Fruit fly (Drosophila melanogaster) whole organism, embryonic: ENCODE results near the gene Spase25.
A peak's percentile ranks its signal among the peaks of the same experiment; 100 is the strongest.

Experiments used
- BEAF-32 ChIP-seq: fragments of 200-800 bp; sonication (Bioruptor generic); optimal IDR thresholded peaks from 3 replicates; lab custom pipeline; 2017; ENCODE audit warnings: missing biosample characterization, missing genetic modification characterization, mild to moderate bottlenecking, moderate library complexity, missing genetic modification reagents
- Bdp1 ChIP-seq: fragments of 200-800 bp; sonication (Bioruptor generic); optimal IDR thresholded peaks from 3 replicates; lab custom pipeline; 2016; ENCODE audit warnings: missing biosample characterization, missing genetic modification characterization
- Bteb2 ChIP-seq: fragments of 200-800 bp; sonication (Bioruptor generic); optimal IDR thresholded peaks from 2 replicates; lab custom pipeline; 2016; ENCODE audit warnings: missing biosample characterization, missing genetic modification characterization
- CG12071 ChIP-seq: fragments of 200-800 bp; sonication (Bioruptor generic); optimal IDR thresholded peaks from 3 replicates; lab custom pipeline; 2018; ENCODE audit warnings: missing biosample characterization, mild to moderate bottlenecking, missing genetic modification characterization
- CG14860 ChIP-seq: fragments of 200-800 bp; sonication (Bioruptor generic); IDR thresholded peaks from 3 replicates; pipeline ENCODE4 v1.3.6; 2022; ENCODE audit warnings: missing biosample characterization, missing genetic modification characterization; ENCODE audit not compliant: partially characterized antibody
- CG14965 ChIP-seq: fragments of 200-800 bp; sonication (Bioruptor generic); optimal IDR thresholded peaks from 2 replicates; lab custom pipeline; 2016; ENCODE audit warnings: missing biosample characterization, missing genetic modification characterization, borderline replicate concordance
- CG17612 ChIP-seq: fragments of 200-800 bp; sonication (Bioruptor generic); IDR thresholded peaks from 2 replicates; pipeline ENCODE4 v1.3.6; 2022; ENCODE audit warnings: missing biosample characterization, missing genetic modification characterization
- CG18262 ChIP-seq: fragments of 200-800 bp; optimal IDR thresholded peaks from 3 replicates; lab custom pipeline; 2019; ENCODE audit warnings: missing biosample characterization, mild to moderate bottlenecking, missing genetic modification characterization, moderate library complexity
- CG2202 ChIP-seq: fragments of 200-800 bp; sonication (Bioruptor generic); optimal IDR thresholded peaks from 2 replicates; lab custom pipeline; 2018; ENCODE audit warnings: missing biosample characterization, mild to moderate bottlenecking, missing genetic modification characterization
- CG31224 ChIP-seq: fragments of 200-800 bp; sonication (Bioruptor generic); IDR thresholded peaks from 2 replicates; pipeline ENCODE4 v1.3.6; 2022; ENCODE audit warnings: missing biosample characterization, missing genetic modification characterization
- CG3281 ChIP-seq: fragments of 200-800 bp; sonication (Bioruptor generic); optimal IDR thresholded peaks from 3 replicates; lab custom pipeline; 2017; ENCODE audit warnings: missing biosample characterization, mild to moderate bottlenecking, missing genetic modification characterization
- CG3847 ChIP-seq: fragments of 200-800 bp; sonication (Bioruptor generic); IDR thresholded peaks from 2 replicates; pipeline ENCODE4 v1.3.6; 2022; ENCODE audit warnings: missing biosample characterization, missing genetic modification characterization
- CG4617 ChIP-seq: fragments of 200-800 bp; sonication (Bioruptor generic); optimal IDR thresholded peaks from 3 replicates; lab custom pipeline; 2016; ENCODE audit warnings: missing biosample characterization, missing genetic modification characterization, borderline replicate concordance
- CG8944 ChIP-seq: fragments of 200-800 bp; sonication (Bioruptor generic); optimal IDR thresholded peaks from 3 replicates; lab custom pipeline; 2016; ENCODE audit warnings: missing biosample characterization, missing genetic modification characterization
- CHES-1-like ChIP-seq: fragments of 200-800 bp; sonication (Bioruptor generic); optimal IDR thresholded peaks from 2 replicates; lab custom pipeline; 2016; ENCODE audit warnings: missing biosample characterization, missing genetic modification characterization
- CTCF ChIP-seq: fragments of 200-800 bp; sonication (Bioruptor generic); optimal IDR thresholded peaks from 2 replicates; lab custom pipeline; 2017; ENCODE audit warnings: missing biosample characterization, mild to moderate bottlenecking, missing genetic modification characterization, moderate library complexity
- D ChIP-seq, 2 experiments: fragments of 200-800 bp in 1 of 2; fragments of >200 bp in 1 of 2; sonication (Bioruptor generic) in 1 of 2; optimal IDR thresholded peaks; 2 replicates in 1 of 2; 3 replicates in 1 of 2; lab custom pipeline; 2017; ENCODE audit warnings: mild to moderate bottlenecking in 1 of 2, missing biosample characterization in 1 of 2, missing genetic modification characterization in 1 of 2, missing genetic modification reagents in 1 of 2
- Ets65A ChIP-seq: fragments of 200-800 bp; sonication (Bioruptor generic); peaks from one replicate; lab custom pipeline; 2016; ENCODE audit warnings: missing biosample characterization, missing genetic modification characterization
- Gug ChIP-seq: fragments of 200-800 bp; sonication (Bioruptor generic); IDR thresholded peaks from 4 replicates; pipeline ENCODE4 v1.3.6; 2022; ENCODE audit warnings: missing biosample characterization, missing genetic modification characterization
- H15 ChIP-seq: fragments of 200-800 bp; sonication (Bioruptor generic); IDR thresholded peaks from 3 replicates; pipeline ENCODE4 v1.3.6; 2022; ENCODE audit warnings: missing biosample characterization, missing genetic modification characterization
- Hr51 ChIP-seq, 2 experiments: fragments of 200-800 bp; sonication (Bioruptor generic); optimal IDR thresholded peaks; 2 replicates in 1 of 2; 3 replicates in 1 of 2; lab custom pipeline; 2016 to 2018; ENCODE audit warnings: missing biosample characterization in 2 of 2, missing genetic modification characterization in 2 of 2, mild to moderate bottlenecking in 1 of 2, moderate library complexity in 1 of 2
- Rfx ChIP-seq: fragments of 200-800 bp; sonication (Bioruptor generic); IDR thresholded peaks from 2 replicates; pipeline ENCODE4 v1.3.6; 2022; ENCODE audit warnings: missing biosample characterization, missing genetic modification characterization
- Sry-β ChIP-seq: fragments of 200-800 bp; sonication (Bioruptor generic); optimal IDR thresholded peaks from 2 replicates; lab custom pipeline; 2018; ENCODE audit warnings: missing biosample characterization, mild to moderate bottlenecking, missing genetic modification characterization, moderate library complexity
- TFAM ChIP-seq: fragments of 200-800 bp; sonication (Bioruptor generic); optimal IDR thresholded peaks from 2 replicates; lab custom pipeline; 2017; ENCODE audit warnings: missing biosample characterization, missing genetic modification characterization, inconsistent platforms
- btn ChIP-seq: fragments of 200-800 bp; sonication (Bioruptor generic); optimal IDR thresholded peaks from 2 replicates; lab custom pipeline; 2016; ENCODE audit warnings: missing biosample characterization, missing genetic modification characterization
- cas ChIP-seq: fragments of 200-800 bp; sonication (Bioruptor generic); IDR thresholded peaks from 2 replicates; pipeline ENCODE4 v1.3.6; 2022; ENCODE audit warnings: missing biosample characterization, missing genetic modification characterization
- cg ChIP-seq: fragments of 200-800 bp; sonication (Bioruptor generic); optimal IDR thresholded peaks from 3 replicates; lab custom pipeline; 2019; ENCODE audit warnings: missing biosample characterization, mild to moderate bottlenecking, missing genetic modification characterization, moderate library complexity
- dm ChIP-seq: fragments of 200-800 bp; sonication (Bioruptor generic); optimal IDR thresholded peaks from 3 replicates; lab custom pipeline; 2016; ENCODE audit warnings: missing biosample characterization, missing genetic modification characterization
- dmrt11E ChIP-seq: fragments of 200-800 bp; sonication (Bioruptor generic); optimal IDR thresholded peaks from 3 replicates; lab custom pipeline; 2018; ENCODE audit warnings: missing biosample characterization, mild to moderate bottlenecking, missing genetic modification characterization, moderate library complexity
- dmrt99B ChIP-seq: fragments of 200-800 bp; sonication (Bioruptor generic); optimal IDR thresholded peaks from 2 replicates; lab custom pipeline; 2018; ENCODE audit warnings: missing biosample characterization, mild to moderate bottlenecking, missing genetic modification characterization, moderate library complexity
- en ChIP-seq: fragments of 200-800 bp; sonication (Bioruptor generic); optimal IDR thresholded peaks from 2 replicates; lab custom pipeline; 2016; ENCODE audit warnings: missing biosample characterization, missing genetic modification characterization
- fd102C ChIP-seq: fragments of 200-800 bp; sonication (Bioruptor generic); optimal IDR thresholded peaks from 2 replicates; lab custom pipeline; 2018; ENCODE audit warnings: missing biosample characterization, mild to moderate bottlenecking, missing genetic modification characterization, moderate library complexity
- fd64A ChIP-seq: fragments of 200-800 bp; sonication (Bioruptor generic); optimal IDR thresholded peaks from 3 replicates; lab custom pipeline; 2018; ENCODE audit warnings: missing biosample characterization, mild to moderate bottlenecking, missing genetic modification characterization
- fd96Cb ChIP-seq: fragments of 200-800 bp; sonication (Bioruptor generic); optimal IDR thresholded peaks from 2 replicates; lab custom pipeline; 2018; ENCODE audit warnings: missing biosample characterization, mild to moderate bottlenecking, missing genetic modification characterization, moderate library complexity
- ftz-f1 ChIP-seq: fragments of 200-800 bp; sonication (Bioruptor generic); optimal IDR thresholded peaks from 2 replicates; lab custom pipeline; 2016; ENCODE audit warnings: missing biosample characterization, missing genetic modification characterization
- hbn ChIP-seq: fragments of 200-800 bp; sonication (Bioruptor generic); IDR thresholded peaks from 2 replicates; pipeline ENCODE4 v1.3.6; 2022; ENCODE audit warnings: missing biosample characterization, missing genetic modification characterization; ENCODE audit not compliant: partially characterized antibody
- inv ChIP-seq: fragments of 200-800 bp; sonication (Bioruptor generic); IDR thresholded peaks from 2 replicates; pipeline ENCODE4 v1.3.6; 2022; ENCODE audit warnings: missing biosample characterization, missing genetic modification characterization; ENCODE audit not compliant: partially characterized antibody
- klu ChIP-seq: fragments of 200-800 bp; sonication (Bioruptor generic); IDR thresholded peaks from 2 replicates; pipeline ENCODE4 v1.3.6; 2022; ENCODE audit warnings: missing biosample characterization, missing genetic modification characterization
- lmd ChIP-seq: fragments of 200-800 bp; sonication (Bioruptor generic); IDR thresholded peaks from 2 replicates; pipeline ENCODE4 v1.3.6; 2022; ENCODE audit warnings: missing biosample characterization, missing genetic modification characterization
- oc ChIP-seq: fragments of 200-800 bp; sonication (Bioruptor generic); optimal IDR thresholded peaks from 2 replicates; lab custom pipeline; 2018; ENCODE audit warnings: missing biosample characterization, mild to moderate bottlenecking, missing genetic modification characterization, moderate library complexity
- onecut ChIP-seq: fragments of 200-800 bp; sonication (Bioruptor generic); IDR thresholded peaks from 2 replicates; pipeline ENCODE4 v1.3.6; 2022; ENCODE audit warnings: missing biosample characterization, missing genetic modification characterization
- pb ChIP-seq: fragments of 200-800 bp; sonication (Bioruptor generic); optimal IDR thresholded peaks from 3 replicates; lab custom pipeline; 2016; ENCODE audit warnings: missing biosample characterization, missing genetic modification characterization
- sim ChIP-seq: fragments of 200-800 bp; sonication (Bioruptor generic); IDR thresholded peaks from 2 replicates; pipeline ENCODE4 v1.3.6; 2022; ENCODE audit warnings: missing biosample characterization, missing genetic modification characterization
- slbo ChIP-seq: fragments of 200-800 bp; sonication (Bioruptor generic); IDR thresholded peaks from 2 replicates; pipeline ENCODE4 v1.3.6; 2022; ENCODE audit warnings: missing biosample characterization, missing genetic modification characterization
- sug ChIP-seq: fragments of 200-800 bp; optimal IDR thresholded peaks from 2 replicates; lab custom pipeline; 2019; ENCODE audit warnings: missing biosample characterization, mild to moderate bottlenecking, missing genetic modification characterization, moderate library complexity
- tll ChIP-seq, 2 experiments: fragments of 200-800 bp in 1 of 2; fragments of >200 bp in 1 of 2; sonication (Bioruptor generic) in 1 of 2; optimal IDR thresholded peaks; 2 replicates each; lab custom pipeline; 2017 to 2019; ENCODE audit warnings: missing biosample characterization in 2 of 2, missing genetic modification characterization in 2 of 2, mild to moderate bottlenecking in 1 of 2, moderate library complexity in 1 of 2
- tna ChIP-seq: fragments of 200-800 bp; sonication (Bioruptor generic); IDR thresholded peaks from 2 replicates; pipeline ENCODE4 v1.3.6; 2022; ENCODE audit warnings: missing biosample characterization, missing genetic modification characterization; ENCODE audit not compliant: partially characterized antibody
- trh ChIP-seq: fragments of 200-800 bp; sonication (Bioruptor generic); optimal IDR thresholded peaks from 2 replicates; lab custom pipeline; 2016; ENCODE audit warnings: missing biosample characterization, missing genetic modification characterization
- twi ChIP-seq: fragments of 200-800 bp; optimal IDR thresholded peaks from 2 replicates; lab custom pipeline; 2019; ENCODE audit warnings: missing biosample characterization, mild to moderate bottlenecking, missing genetic modification characterization, moderate library complexity
- unc-4 ChIP-seq: fragments of 200-800 bp; sonication (Bioruptor generic); IDR thresholded peaks from 2 replicates; pipeline ENCODE4 v1.3.6; 2022; ENCODE audit warnings: missing biosample characterization, missing genetic modification characterization; ENCODE audit not compliant: partially characterized antibody
- zfh1 ChIP-seq: fragments of 200-800 bp; sonication (Bioruptor generic); IDR thresholded peaks from 3 replicates; pipeline ENCODE4 v1.3.6; 2022; ENCODE audit warnings: missing biosample characterization, missing genetic modification characterization

The Spase25 gene

dm6 chrX:11440944-11441343 lies 44.1 kb upstream of the Spase25 start:
- TF ChIP-seq CG31224 = no peak
- TF ChIP-seq TFAM (GFP tag; lab: Kevin White, UChicago) = no peak
- TF ChIP-seq Bteb2 (GFP tag; lab: Kevin White, UChicago) = no peak
- no peak for TF ChIP-seq Gug (GFP tag; lab: Robert Waterston, UW)
- TF ChIP-seq zfh1 (GFP tag; lab: Robert Waterston, UW) = no peak
- no peak for TF ChIP-seq hbn (GFP tag; lab: Robert Waterston, UW)
- no peak for TF ChIP-seq sim
- TF ChIP-seq ftz-f1 (GFP tag; lab: Kevin White, UChicago) = no peak
- TF ChIP-seq CG4617 (GFP tag; lab: Kevin White, UChicago) = no peak
- TF ChIP-seq dm (GFP tag; lab: Kevin White, UChicago) = no peak
- TF ChIP-seq sug (tag; lab: Kevin White, UChicago) = peak; percentile 30
- TF ChIP-seq tll (GFP tag; optimal IDR thresholded peaks at IDR 0.05; lab: Kevin White, UChicago) = no peak
- peak; percentile 45 for TF ChIP-seq lmd (GFP tag; lab: Robert Waterston, UW)
- peak in 1 of 2 experiments; percentile 60 for TF ChIP-seq Hr51 (GFP tag; optimal IDR thresholded peaks at IDR 0.05; lab: Kevin White, UChicago)
- no peak for TF ChIP-seq CG8944
- no peak for TF ChIP-seq CG14860 (GFP tag; lab: Robert Waterston, UW)
- TF ChIP-seq CG14965 (GFP tag; lab: Kevin White, UChicago) = no peak
- peak; percentile 11 for TF ChIP-seq fd96Cb (tag; lab: Kevin White, UChicago)
- no peak for TF ChIP-seq Ets65A (GFP tag; lab: Kevin White, UChicago)
- no peak for TF ChIP-seq CG2202
- TF ChIP-seq CG18262 = peak; percentile 14
- TF ChIP-seq dmrt99B (tag; lab: Kevin White, UChicago) = peak; percentile 58
- no peak for TF ChIP-seq tna (GFP tag; lab: Robert Waterston, UW)
- no peak for TF ChIP-seq Sry-β (GFP tag; lab: Kevin White, UChicago)
- no peak for TF ChIP-seq CTCF (GFP tag; lab: Kevin White, UChicago)
- TF ChIP-seq fd64A (GFP tag; lab: Kevin White, UChicago) = no peak
- no peak for TF ChIP-seq Bdp1 (GFP tag; lab: Kevin White, UChicago)
- no peak for TF ChIP-seq unc-4 (GFP tag; lab: Robert Waterston, UW)
- TF ChIP-seq klu (GFP tag; lab: Robert Waterston, UW) = no peak
- TF ChIP-seq D (optimal IDR thresholded peaks at IDR 0.05; lab: Kevin White, UChicago) = no peak
- no peak for TF ChIP-seq D (GFP tag; optimal IDR thresholded peaks at IDR 0.05; lab: Kevin White, UChicago)
- TF ChIP-seq CG17612 (GFP tag; lab: Robert Waterston, UW) = no peak
- peak; percentile 28; the same call in 1 of the 2 replicates for TF ChIP-seq slbo
- no peak for TF ChIP-seq inv
- no peak for TF ChIP-seq fd102C (GFP tag; lab: Kevin White, UChicago)
- 0 out of 2 replicates have a peak, but pooled peaks have one; percentile 21 for TF ChIP-seq Rfx (GFP tag; lab: Robert Waterston, UW)
- no peak for TF ChIP-seq dmrt11E (tag; lab: Kevin White, UChicago)
- TF ChIP-seq onecut = no peak
- TF ChIP-seq pb (GFP tag; lab: Kevin White, UChicago) = no peak
- no peak for TF ChIP-seq BEAF-32
- TF ChIP-seq CG3847 (GFP tag; lab: Robert Waterston, UW) = no peak
- TF ChIP-seq trh (GFP tag; lab: Kevin White, UChicago) = no peak
- no peak for TF ChIP-seq btn (GFP tag; lab: Kevin White, UChicago)
- no peak for TF ChIP-seq en (GFP tag; lab: Kevin White, UChicago)
- TF ChIP-seq CG12071 (GFP tag; lab: Kevin White, UChicago) = no peak
- no peak for TF ChIP-seq cg (GFP tag; lab: Kevin White, UChicago)
- TF ChIP-seq CHES-1-like (GFP tag; lab: Kevin White, UChicago) = no peak
- TF ChIP-seq twi = no peak
- TF ChIP-seq H15 (GFP tag; lab: Robert Waterston, UW) = no peak
- TF ChIP-seq oc = no peak
- no peak for TF ChIP-seq cas (GFP tag; lab: Robert Waterston, UW)
- TF ChIP-seq CG3281 (GFP tag; lab: Kevin White, UChicago) = peak; percentile 55
